Worm (Caenorhabditis elegans) whole organism, L2 larva: ENCODE data around the gene slc-25A10.

Experiments used
- F13H6.1 ChIP-seq: sonication (generic microtip); optimal IDR thresholded peaks from 2 replicates; lab custom pipeline; 2016; ENCODE audit warnings: missing genetic modification characterization, missing compliant biosample characterization
- egl-27 ChIP-seq: sonication (generic microtip); optimal IDR thresholded peaks from 3 replicates; lab custom pipeline; 2017; ENCODE audit warnings: missing biosample characterization, missing genetic modification reagents, missing genetic modification characterization

ce11 chrX:6735494-6735893 is 10.0 kb upstream of the slc-25A10 start:
- TF ChIP-seq F13H6.1 (tag; lab: Kevin White, UChicago) (peak; percentile 63), egl-27 (tag; lab: Kevin White, UChicago) (no peak)
